Fruit fly (Drosophila melanogaster) whole organism, embryonic: ENCODE results near the gene CG11858.

Source experiments
- BEAF-32 ChIP-seq: fragments of 200-800 bp; sonication (Bioruptor generic); optimal IDR thresholded peaks from 3 replicates; lab custom pipeline; 2017; ENCODE audit warnings: missing biosample characterization, missing genetic modification characterization, mild to moderate bottlenecking, moderate library complexity, missing genetic modification reagents
- CG12104 ChIP-seq: fragments of 200-800 bp; sonication (Bioruptor generic); optimal IDR thresholded peaks from 3 replicates; lab custom pipeline; 2016; ENCODE audit warnings: missing biosample characterization, missing genetic modification characterization
- E2f1 ChIP-seq: fragments of 200-800 bp; sonication (Bioruptor generic); IDR thresholded peaks from 2 replicates; pipeline ENCODE4 v1.3.6; 2022; ENCODE audit warnings: missing biosample characterization, missing genetic modification characterization
- H15 ChIP-seq: fragments of 200-800 bp; sonication (Bioruptor generic); IDR thresholded peaks from 3 replicates; pipeline ENCODE4 v1.3.6; 2022; ENCODE audit warnings: missing biosample characterization, missing genetic modification characterization
- Lhr ChIP-seq: fragments of 200-800 bp; sonication (Bioruptor generic); optimal IDR thresholded peaks from 3 replicates; lab custom pipeline; 2017; ENCODE audit warnings: mild to moderate bottlenecking, missing biosample characterization, missing genetic modification reagents, missing genetic modification characterization
- Rfx ChIP-seq: fragments of 200-800 bp; sonication (Bioruptor generic); IDR thresholded peaks from 2 replicates; pipeline ENCODE4 v1.3.6; 2022; ENCODE audit warnings: missing biosample characterization, missing genetic modification characterization
- br ChIP-seq: fragments of >200 bp; optimal IDR thresholded peaks from 2 replicates; lab custom pipeline; 2017
- sug ChIP-seq: fragments of 200-800 bp; optimal IDR thresholded peaks from 2 replicates; lab custom pipeline; 2019; ENCODE audit warnings: missing biosample characterization, mild to moderate bottlenecking, missing genetic modification characterization, moderate library complexity

DNA sequence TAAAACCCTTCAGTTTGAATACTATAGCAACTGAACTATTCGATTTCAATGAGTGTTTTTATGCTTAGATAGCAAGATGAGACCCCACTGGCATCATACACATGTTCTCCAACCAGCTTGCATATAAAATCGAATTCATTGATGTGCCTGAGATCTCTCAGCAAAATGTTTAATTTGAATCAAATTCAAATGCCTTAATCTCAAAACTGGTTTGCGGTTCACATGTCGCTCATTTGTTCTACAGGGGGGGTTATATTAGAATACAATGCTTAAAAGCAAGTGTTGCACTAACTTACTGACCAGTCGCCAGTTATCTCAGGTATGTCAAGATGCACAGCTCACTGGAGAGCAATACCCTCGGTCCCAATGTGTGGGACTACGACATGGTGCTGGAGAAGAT is 43.5 kb upstream of the CG11858 start, which contains the start of gene CG31103:
- no peak for TF ChIP-seq BEAF-32 (GFP tag; lab: Kevin White, UChicago)
- TF ChIP-seq sug (tag; lab: Kevin White, UChicago): no peak
- TF ChIP-seq Rfx (GFP tag; lab: Robert Waterston, UW): no peak
- TF ChIP-seq br: no peak
- no peak for TF ChIP-seq Lhr
- no peak for TF ChIP-seq CG12104 (GFP tag; lab: Kevin White, UChicago)
- no peak for TF ChIP-seq H15 (GFP tag; lab: Robert Waterston, UW)
- TF ChIP-seq E2f1: no peak
